Worm (Caenorhabditis elegans) whole organism, midembryonic: ENCODE measurements around the gene nspg-5.

Experiments
- T22C8.4 ChIP-seq: fragments of 200-800 bp; sonication (Bioruptor generic); IDR thresholded peaks from 2 replicates; pipeline ENCODE4 v1.3.6; 2022; ENCODE audit warnings: missing genetic modification characterization, missing compliant biosample characterization
- cog-1 ChIP-seq: sonication (generic microtip); optimal IDR thresholded peaks from 2 replicates; lab custom pipeline; 2016; ENCODE audit warnings: missing genetic modification characterization, missing compliant biosample characterization

DNA sequence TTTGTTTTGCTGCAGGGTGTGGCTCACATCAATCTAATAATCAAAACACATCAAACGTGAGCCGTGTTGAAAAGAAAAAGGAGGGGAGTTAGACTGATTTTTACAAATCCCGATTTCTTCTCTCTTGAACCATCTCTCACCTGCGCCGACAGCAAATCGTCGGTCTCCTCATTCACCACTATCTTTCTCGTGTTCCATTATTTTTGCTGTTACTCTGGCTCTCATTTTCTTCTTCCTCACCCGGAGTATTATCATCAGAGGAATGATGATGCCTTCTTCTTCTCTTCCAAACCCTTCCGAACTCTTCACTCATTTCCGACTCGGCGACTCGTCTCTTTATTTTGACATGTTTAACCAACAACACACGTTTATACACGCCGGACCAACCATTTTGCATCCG, 31.6 kb upstream of the nspg-5 start:
- TF ChIP-seq T22C8.4 (GFP tag; lab: Robert Waterston, UW) = no peak
- no peak for TF ChIP-seq cog-1 (tag; lab: Kevin White, UChicago)
